Worm (Caenorhabditis elegans) whole organism, L2 larva: Measurements from ENCODE around the gene ZK930.6.

Experiments used
- R02D3.7 ChIP-seq: fragments of 150-350 bp; optimal IDR thresholded peaks from 2 replicates; lab custom pipeline; 2014; ENCODE audit warnings: missing biosample characterization, missing genetic modification characterization
- blmp-1 ChIP-seq: sonication (generic microtip); optimal IDR thresholded peaks from 2 replicates; lab custom pipeline; 2017; ENCODE audit warnings: missing genetic modification characterization, mild to moderate bottlenecking, missing compliant biosample characterization, antibody characterized with exemption, moderate library complexity; ENCODE audit not compliant: insufficient read depth
- skn-1 ChIP-seq: sonication (generic microtip); optimal IDR thresholded peaks from 2 replicates; lab custom pipeline; 2017; ENCODE audit warnings: missing biosample characterization, missing genetic modification characterization
- ztf-4 ChIP-seq: fragments of 150-350 bp; optimal IDR thresholded peaks from 2 replicates; lab custom pipeline; 2014; ENCODE audit warnings: missing biosample characterization, missing genetic modification characterization

Gene ZK930.6

ce11 chrII:11935266-11935665 is 51.5 kb downstream of the ZK930.6 start, which contains the start of gene lin-29:
Gene lin-29, minus strand, starts transcription at chrII:11935343.
- TF ChIP-seq R02D3.7 (tag; lab: Kevin White, UChicago): no peak
- no peak for TF ChIP-seq skn-1 (tag; lab: Kevin White, UChicago)
- TF ChIP-seq ztf-4: no peak
- peak; percentile 31 for TF ChIP-seq blmp-1 (tag; lab: Kevin White, UChicago)
